Worm (Caenorhabditis elegans): ENCODE data around the gene col-87.

col-87 gene

DNA sequence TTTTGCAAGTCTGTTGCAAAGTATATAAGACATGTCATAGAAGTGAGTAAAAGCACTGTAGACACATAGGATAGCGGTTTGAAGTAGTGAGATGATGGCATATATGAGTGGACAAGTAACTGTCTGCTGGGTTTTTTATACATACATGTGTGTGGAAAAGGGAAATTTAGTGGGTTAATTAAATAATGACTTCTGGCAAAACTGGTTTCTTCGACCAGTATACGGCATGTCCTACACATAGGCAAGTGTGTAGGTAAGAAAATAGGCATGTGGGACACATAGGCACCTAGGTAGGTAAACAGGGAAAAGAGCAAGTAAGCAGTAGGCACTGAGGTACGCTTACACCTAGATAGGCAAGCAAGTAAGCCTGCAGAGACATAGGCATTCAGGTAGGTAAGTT lies at the start of gene col-87:
Gene col-87 (minus strand): TSS at position 101 of the 400 bp plus-strand sequence.
- TF ChIP-seq ama-1 (optimal IDR thresholded peaks at IDR 0.05) (no peak), ama-1 (GFP tag; optimal IDR thresholded peaks at IDR 0.05) (no peak), sptf-2 (GFP tag; optimal IDR thresholded peaks at IDR 0.05) (no peak)

DNA sequence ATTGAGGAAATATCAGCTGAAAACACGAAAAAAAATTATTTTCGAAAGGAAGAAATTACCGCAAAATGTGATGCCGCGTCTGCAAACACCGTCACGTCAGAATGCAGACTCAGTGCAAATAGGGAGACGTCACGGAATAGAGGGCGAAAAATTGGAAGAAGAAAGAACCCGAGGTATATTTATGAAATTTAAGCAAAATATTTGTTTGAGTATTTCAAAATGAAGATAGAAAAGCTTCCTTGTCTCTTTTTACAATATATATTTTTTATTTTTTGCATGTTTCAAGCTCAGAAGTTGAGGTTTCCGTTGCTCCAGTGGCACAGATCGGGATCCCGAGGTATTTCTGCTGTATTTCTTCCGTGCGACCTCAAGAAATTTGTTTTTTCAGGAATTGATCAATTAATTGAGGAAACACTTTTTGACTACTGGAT lies 49.4 kb upstream of the col-87 start, which contains the start of gene W03H9.2:
Gene W03H9.2 (minus strand): TSS at position 32 of the 431 bp plus-strand sequence.
- TF ChIP-seq ztf-28 (GFP tag; IDR thresholded peaks at IDR 0.05) (no peak), lin-54 (GFP tag; optimal IDR thresholded peaks at IDR 0.05) (peak; percentile 19), ztf-18 (tag; optimal IDR thresholded peaks at IDR 0.05) (peak; percentile 60), cebp-1 (GFP tag; IDR thresholded peaks at IDR 0.05) (no peak), cebp-1 (tag; optimal IDR thresholded peaks at IDR 0.05) (peak; percentile 51), rpc-1 (optimal IDR thresholded peaks at IDR 0.05) (no peak), rpc-1 (tag; optimal IDR thresholded peaks at IDR 0.05) (no peak), zfh-2 (GFP tag; conservative IDR thresholded peaks at IDR 0.05) (no peak), lin-40 (tag; optimal IDR thresholded peaks at IDR 0.05) (peak; percentile 50), lsl-1 (GFP tag; optimal IDR thresholded peaks at IDR 0.05) (peak; percentile 9), T26A5.8 (tag; optimal IDR thresholded peaks at IDR 0.05) (no peak), snpc-4 (GFP tag; optimal IDR thresholded peaks at IDR 0.05) (no peak), snpc-4 (tag; optimal IDR thresholded peaks at IDR 0.05) (peak in 2 of 4 experiments; percentile 26 to 41), K12H6.12 (tag; optimal IDR thresholded peaks at IDR 0.05) (peak; percentile 74), let-526 (GFP tag; IDR thresholded peaks at IDR 0.05) (0 out of 2 replicates have a peak, but pooled peaks have one; percentile 10), let-607 (tag; optimal IDR thresholded peaks at IDR 0.05) (peak in 1 of 2 experiments; percentile 43), K11D2.4 (GFP tag; IDR thresholded peaks at IDR 0.05) (0 out of 2 replicates have a peak, but pooled peaks have one; percentile 23), him-1 (tag; optimal IDR thresholded peaks at IDR 0.05) (no peak), tbx-9 (tag; optimal IDR thresholded peaks at IDR 0.05; ENCODE audit: borderline replicate concordance) (no peak), hmg-1.2 (GFP tag; IDR thresholded peaks at IDR 0.05) (no peak; the same call in 1 of the 2 replicates), somi-1 (GFP tag; optimal IDR thresholded peaks at IDR 0.05) (peak; percentile 3), dpl-1 (GFP tag; optimal IDR thresholded peaks at IDR 0.05) (peak; percentile 7), ceh-100 (GFP tag; IDR thresholded peaks at IDR 0.05) (peak; percentile 96), madf-10 (tag; optimal IDR thresholded peaks at IDR 0.05) (peak; percentile 67), lir-1 (GFP tag; conservative IDR thresholded peaks at IDR 0.05) (peak; percentile 30; the same call in 1 of the 2 replicates), mcd-1 (GFP tag; IDR thresholded peaks at IDR 0.05) (peak; percentile 69), rec-8 (tag; optimal IDR thresholded peaks at IDR 0.05) (peak in 1 of 2 experiments; percentile 39), ccch-3 (GFP tag; optimal IDR thresholded peaks at IDR 0.05) (peak; percentile 46), ceh-27 (GFP tag; optimal IDR thresholded peaks at IDR 0.05) (peak; percentile 77), pbrm-1 (GFP tag; IDR thresholded peaks at IDR 0.05) (peak; percentile 43; the same call in 1 of the 2 replicates), dox-1 (GFP tag; IDR thresholded peaks at IDR 0.05) (peak; percentile 79), bed-2 (GFP tag; IDR thresholded peaks at IDR 0.05) (peak; percentile 56; the same call in 1 of the 2 replicates), akir-1 (GFP tag; optimal IDR thresholded peaks at IDR 0.05) (peak; percentile 34), unc-130 (GFP tag; optimal IDR thresholded peaks at IDR 0.05) (peak; percentile 7), nhr-80 (tag; optimal IDR thresholded peaks at IDR 0.05) (peak; percentile 3), sptf-2 (GFP tag; optimal IDR thresholded peaks at IDR 0.05) (no peak), attf-5 (GFP tag; optimal IDR thresholded peaks at IDR 0.05) (peak; percentile 56), tbp1 (GFP tag; optimal IDR thresholded peaks at IDR 0.05) (peak; percentile 37), F57C9.4 (tag; optimal IDR thresholded peaks at IDR 0.05) (no peak), egl-44 (GFP tag; IDR thresholded peaks at IDR 0.05) (no peak), lin-35 (GFP tag; optimal IDR thresholded peaks at IDR 0.05) (peak in 1 of 3 experiments; percentile 65)
